Fruit fly (Drosophila melanogaster): ENCODE results near the gene Csk.

dm6 chr3R:11604654-11605436, 45.7 kb downstream of the Csk start:
- TF ChIP-seq rn (GFP tag; IDR thresholded peaks at IDR 0.05) = no peak
- TF ChIP-seq CG8301 (tag; optimal IDR thresholded peaks at IDR 0.05) = peak; percentile 26
- peak; percentile 64 for TF ChIP-seq CG13204 (GFP tag; optimal IDR thresholded peaks at IDR 0.05)
- TF ChIP-seq CG9948 (tag; optimal IDR thresholded peaks at IDR 0.05) = no peak
- TF ChIP-seq fd96Ca (GFP tag; IDR thresholded peaks at IDR 0.05) = peak; percentile 73; the same call in 2 of the 3 replicates
- no peak for TF ChIP-seq D1 (tag; optimal IDR thresholded peaks at IDR 0.05)
- peak; percentile 48; the same call in 1 of the 2 replicates for TF ChIP-seq CG32121 (GFP tag; IDR thresholded peaks at IDR 0.05)
- TF ChIP-seq CG17806 (tag; optimal IDR thresholded peaks at IDR 0.05) = peak; percentile 8
- TF ChIP-seq Ets98B (GFP tag; IDR thresholded peaks at IDR 0.05) = peak; percentile 72; the same call in 1 of the 2 replicates
